Fruit fly (Drosophila melanogaster): ENCODE measurements around the gene Cp38.
A peak's percentile ranks its signal among the peaks of the same experiment; 100 is the strongest.

- TF ChIP-seq Rel (GFP tag; optimal IDR thresholded peaks at IDR 0.05) (no peak), Rel (tag; optimal IDR thresholded peaks at IDR 0.05) (no peak), psq (GFP tag; optimal IDR thresholded peaks at IDR 0.05) (peak; percentile 53), tai (GFP tag; optimal IDR thresholded peaks at IDR 0.05) (no peak), Sp1 (GFP tag; optimal IDR thresholded peaks at IDR 0.05) (no peak), sage (GFP tag; optimal IDR thresholded peaks at IDR 0.05) (no peak), CG32264 (GFP tag; optimal IDR thresholded peaks at IDR 0.05) (no peak)
Measured at dm6 chrX:8518025-8518661, 36.5 kb downstream of the Cp38 start.

Measured in whole organism, wandering third instar larva.